Worm (Caenorhabditis elegans) whole organism, early embryonic: ENCODE results near the gene lec-2.

Experiments used
- B0310.2 ChIP-seq: sonication (generic microtip); optimal IDR thresholded peaks from 2 replicates; lab custom pipeline; 2016; ENCODE audit warnings: mild to moderate bottlenecking, missing genetic modification characterization, missing compliant biosample characterization
- F13C5.2 ChIP-seq: sonication (generic microtip); optimal IDR thresholded peaks from 2 replicates; lab custom pipeline; 2017; ENCODE audit warnings: mild to moderate bottlenecking, missing genetic modification characterization, inconsistent platforms, missing compliant biosample characterization
- aly-1 ChIP-seq: sonication (generic microtip); optimal IDR thresholded peaks from 2 replicates; lab custom pipeline; 2016; ENCODE audit warnings: missing genetic modification characterization, missing compliant biosample characterization
- ama-1 ChIP-seq: fragments of 150-350 bp; optimal IDR thresholded peaks from 2 replicates; lab custom pipeline; 2014
- ceh-13 ChIP-seq: fragments of 200-800 bp; sonication (Bioruptor generic); optimal IDR thresholded peaks from 2 replicates; lab custom pipeline; 2018; ENCODE audit warnings: mild to moderate bottlenecking, missing genetic modification characterization, missing compliant biosample characterization
- ceh-36 ChIP-seq: sonication (generic microtip); optimal IDR thresholded peaks from 2 replicates; lab custom pipeline; 2016; ENCODE audit warnings: missing genetic modification characterization, inconsistent platforms, missing compliant biosample characterization
- ets-7 ChIP-seq: sonication (generic microtip); optimal IDR thresholded peaks from 2 replicates; lab custom pipeline; 2016; ENCODE audit warnings: missing genotype, missing genetic modification characterization, missing compliant biosample characterization
- flt-1 ChIP-seq: fragments of 200-800 bp; sonication (Bioruptor generic); IDR thresholded peaks from 2 replicates; pipeline ENCODE4 v1.3.6; 2022; ENCODE audit warnings: missing genetic modification characterization, missing compliant biosample characterization
- hmbx-1 ChIP-seq: sonication (generic microtip); optimal IDR thresholded peaks from 2 replicates; lab custom pipeline; 2016; ENCODE audit warnings: mild to moderate bottlenecking, missing genetic modification characterization, missing compliant biosample characterization
- hmg-4 ChIP-seq: fragments of 200-800 bp; sonication (Bioruptor generic); optimal IDR thresholded peaks from 2 replicates; lab custom pipeline; 2018; ENCODE audit warnings: mild to moderate bottlenecking, missing genetic modification characterization, missing compliant biosample characterization
- hnd-1 ChIP-seq: sonication (generic microtip); optimal IDR thresholded peaks from 2 replicates; lab custom pipeline; 2016; ENCODE audit warnings: missing genetic modification characterization, missing compliant biosample characterization
- pes-1 ChIP-seq: fragments of 200-800 bp; sonication (Bioruptor generic); IDR thresholded peaks from 2 replicates; pipeline ENCODE4 v1.3.6; 2022; ENCODE audit warnings: missing genetic modification reagents, missing genetic modification characterization, missing compliant biosample characterization
- scrt-1 ChIP-seq: fragments of 200-800 bp; sonication (Bioruptor generic); IDR thresholded peaks from 2 replicates; pipeline ENCODE4 v1.3.6; 2022; ENCODE audit warnings: missing genetic modification characterization, missing compliant biosample characterization
- sea-1 ChIP-seq: fragments of 200-800 bp; sonication (Bioruptor generic); conservative IDR thresholded peaks from 2 replicates; pipeline ENCODE4 v1.3.6; 2022; ENCODE audit warnings: missing genetic modification characterization, missing compliant biosample characterization
- tbx-11 ChIP-seq: fragments of 200-800 bp; sonication (Bioruptor generic); IDR thresholded peaks from 2 replicates; pipeline ENCODE4 v1.3.6; 2022; ENCODE audit warnings: missing genetic modification characterization, missing compliant biosample characterization
- tbx-37 ChIP-seq: fragments of 200-800 bp; sonication (Bioruptor generic); conservative IDR thresholded peaks from 2 replicates; pipeline ENCODE4 v1.3.6; 2022; ENCODE audit warnings: missing genetic modification reagents, missing genetic modification characterization, missing compliant biosample characterization
- tra-4 ChIP-seq: sonication (generic microtip); optimal IDR thresholded peaks from 2 replicates; lab custom pipeline; 2017; ENCODE audit warnings: missing genetic modification characterization, missing compliant biosample characterization

lec-2 gene

ce11 chrII:9965325-9965724, 50.7 kb downstream of the lec-2 start:
- no peak for TF ChIP-seq ets-7

DNA sequence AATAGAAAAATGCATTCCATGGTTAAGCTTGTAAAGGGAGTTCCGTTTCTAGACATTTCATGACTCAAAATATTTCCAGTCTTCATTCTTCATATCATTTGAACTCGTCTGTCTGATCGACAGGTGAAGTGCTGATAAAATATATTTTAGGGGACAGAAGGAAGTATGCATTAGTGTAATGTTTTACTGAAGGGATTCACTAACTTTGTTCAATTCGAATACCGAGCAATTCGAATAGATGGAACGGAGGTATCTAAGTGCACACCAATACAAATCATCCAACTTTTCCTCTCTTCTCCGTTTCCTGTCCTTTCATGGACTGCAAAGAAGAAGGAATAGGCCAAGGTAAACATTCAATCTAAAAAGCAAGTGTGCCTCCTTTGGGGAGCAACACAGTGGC, 52.2 kb downstream of the lec-2 start:
- TF ChIP-seq F13C5.2 (tag; lab: Kevin White, UChicago) (no peak), tra-4 (tag; lab: Kevin White, UChicago) (no peak), hmbx-1 (no peak), ets-7 (no peak), aly-1 (tag; lab: Kevin White, UChicago) (no peak), sea-1 (no peak), scrt-1 (GFP tag; lab: Robert Waterston, UW) (no peak), flt-1 (GFP tag; lab: Robert Waterston, UW) (no peak), ama-1 (lab: Kevin White, UChicago) (no peak), pes-1 (GFP tag; lab: Robert Waterston, UW) (no peak), hnd-1 (no peak), hmg-4 (no peak), tbx-11 (no peak), ceh-13 (GFP tag; lab: Kevin White, UChicago) (no peak), B0310.2 (tag; lab: Kevin White, UChicago) (no peak), ceh-36 (tag; lab: Kevin White, UChicago) (no peak), tbx-37 (GFP tag; lab: Robert Waterston, UW) (no peak)

DNA sequence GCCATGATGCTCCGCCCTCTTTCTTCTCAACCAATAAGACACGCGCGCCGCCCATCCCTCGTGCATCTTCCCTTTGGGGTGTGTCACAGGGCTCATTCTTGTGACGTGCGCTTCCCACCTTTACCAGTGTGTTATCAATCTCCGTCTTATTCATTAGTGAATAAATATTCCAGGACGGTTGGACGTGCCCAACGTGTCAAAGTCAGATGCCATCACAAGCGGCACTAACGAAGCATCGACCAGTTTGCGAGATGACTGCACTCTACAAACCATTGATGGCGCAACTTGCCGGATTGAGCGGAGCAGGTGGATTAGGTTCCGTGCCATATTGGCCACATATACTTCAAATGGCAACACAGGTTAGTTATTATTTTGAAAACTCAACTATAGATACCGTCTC, 55.9 kb downstream of the lec-2 start:
- no peak for TF ChIP-seq pes-1 (GFP tag; lab: Robert Waterston, UW)
- TF ChIP-seq hmg-4 = no peak
